Fruit fly (Drosophila melanogaster): ENCODE data around the gene Obp83cd.

DNA sequence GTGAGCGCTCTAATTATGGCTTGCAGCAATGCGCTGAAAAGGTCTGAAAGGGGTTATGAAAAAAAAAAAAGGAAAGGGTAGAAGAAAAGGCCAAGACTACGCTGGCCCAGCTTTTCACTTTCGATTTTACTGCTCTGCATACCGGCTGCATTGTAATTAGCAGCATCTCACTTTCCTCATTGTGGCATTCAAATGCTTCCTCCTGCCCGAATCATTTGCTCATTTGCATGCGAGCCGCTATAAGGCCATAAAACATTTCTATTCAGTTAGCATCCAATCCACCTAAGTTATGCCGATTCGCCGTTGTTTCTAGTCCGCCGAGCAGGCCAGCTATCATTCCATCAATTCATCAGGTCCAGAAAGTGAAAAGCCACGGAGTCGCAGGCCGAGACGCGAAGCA lies 45.6 kb downstream of the Obp83cd start:
- TF ChIP-seq CG8301 (tag; optimal IDR thresholded peaks at IDR 0.05): no peak
- no peak for TF ChIP-seq CG9948 (tag; optimal IDR thresholded peaks at IDR 0.05)
- no peak for TF ChIP-seq D1 (tag; optimal IDR thresholded peaks at IDR 0.05)
- no peak for TF ChIP-seq gl (tag; optimal IDR thresholded peaks at IDR 0.05)
- TF ChIP-seq CG15710 (tag; optimal IDR thresholded peaks at IDR 0.05): no peak
- no peak for TF ChIP-seq EcR (GFP tag; optimal IDR thresholded peaks at IDR 0.05)
